Worm (Caenorhabditis elegans) whole organism, L4 larva: ENCODE measurements around the gene F20A1.6.

ENCODE experiments used
- F26F4.8 ChIP-seq: fragments of 200-800 bp; sonication (Bioruptor generic); conservative IDR thresholded peaks from 2 replicates; pipeline ENCODE4 v1.3.6; 2022; ENCODE audit warnings: missing genetic modification characterization, missing compliant biosample characterization
- F37D6.2 ChIP-seq: sonication (generic microtip); optimal IDR thresholded peaks from 2 replicates; lab custom pipeline; 2016; ENCODE audit warnings: mild to moderate bottlenecking, missing genetic modification characterization, missing compliant biosample characterization
- F44E2.7 ChIP-seq: fragments of 200-800 bp; sonication (Bioruptor generic); IDR thresholded peaks from 2 replicates; pipeline ENCODE4 v2.1.2; 2022; ENCODE audit warnings: missing genetic modification characterization, missing compliant biosample characterization
- F49E8.2 ChIP-seq: sonication (generic microtip); optimal IDR thresholded peaks from 2 replicates; lab custom pipeline; 2016; ENCODE audit warnings: missing compliant biosample characterization, mild to moderate bottlenecking, missing genetic modification characterization, borderline replicate concordance
- T26A8.4 ChIP-seq: fragments of 200-800 bp; sonication (Bioruptor generic); IDR thresholded peaks from 2 replicates; pipeline ENCODE4 v1.3.6; 2022; ENCODE audit warnings: missing genetic modification characterization, missing compliant biosample characterization
- Y75B8A.6 ChIP-seq: fragments of 200-800 bp; sonication (Bioruptor generic); IDR thresholded peaks from 2 replicates; pipeline ENCODE4 v1.3.6; 2022; ENCODE audit warnings: missing genetic modification reagents, missing genetic modification characterization, missing compliant biosample characterization
- ZK337.2 ChIP-seq: fragments of 200-800 bp; sonication (Bioruptor generic); IDR thresholded peaks from 2 replicates; pipeline ENCODE4 v1.3.6; 2022; ENCODE audit warnings: missing genetic modification reagents, missing genetic modification characterization, missing compliant biosample characterization
- ZK546.5 ChIP-seq, 2 experiments: sonication (generic microtip); optimal IDR thresholded peaks; 2 replicates each; lab custom pipeline; 2017; ENCODE audit warnings: missing biosample characterization in 2 of 2, missing genetic modification characterization in 2 of 2
- aha-1 ChIP-seq: fragments of 150-350 bp; peaks from one replicate; lab custom pipeline; 2014; ENCODE audit warnings: missing biosample characterization, missing genetic modification characterization
- ama-1 ChIP-seq: fragments of 150-350 bp; optimal IDR thresholded peaks from 2 replicates; lab custom pipeline; 2014; ENCODE audit warnings: inconsistent platforms, mixed read lengths
- ces-1 ChIP-seq: fragments of 150-350 bp; sonication (generic microtip); optimal IDR thresholded peaks from 4 replicates; lab custom pipeline; 2014; ENCODE audit warnings: missing biosample characterization, missing genetic modification reagents, missing genetic modification characterization
- cey-2 ChIP-seq: sonication (generic microtip); optimal IDR thresholded peaks from 3 replicates; lab custom pipeline; 2017; ENCODE audit warnings: missing genetic modification characterization, mild to moderate bottlenecking, missing compliant biosample characterization, antibody characterized with exemption, borderline replicate concordance; ENCODE audit not compliant: insufficient read depth
- daf-16 ChIP-seq, 3 experiments: sonication (generic microtip); optimal IDR thresholded peaks; 2 replicates each; lab custom pipeline; 2016 to 2017; ENCODE audit warnings: missing genetic modification characterization in 3 of 3, missing genetic modification reagents in 3 of 3, mild to moderate bottlenecking in 2 of 3, missing compliant biosample characterization in 2 of 3, missing biosample characterization in 1 of 3, moderate library complexity in 1 of 3
- dmd-8 ChIP-seq: fragments of 200-800 bp; sonication (Bioruptor generic); IDR thresholded peaks from 2 replicates; pipeline ENCODE4 v1.3.6; 2022; ENCODE audit warnings: missing genetic modification characterization, missing compliant biosample characterization
- dve-1 ChIP-seq: sonication (generic microtip); optimal IDR thresholded peaks from 2 replicates; lab custom pipeline; 2017; ENCODE audit warnings: antibody characterized with exemption, mild to moderate bottlenecking, missing genetic modification characterization, missing compliant biosample characterization; ENCODE audit not compliant: insufficient read depth
- gei-8 ChIP-seq: fragments of 200-800 bp; sonication (Bioruptor generic); optimal IDR thresholded peaks from 2 replicates; lab custom pipeline; 2018; ENCODE audit warnings: mild to moderate bottlenecking, missing genetic modification characterization, missing compliant biosample characterization
- hif-1 ChIP-seq, 2 experiments: sonication (generic microtip); optimal IDR thresholded peaks; 2 replicates each; lab custom pipeline; 2016 to 2017; ENCODE audit warnings: missing compliant biosample characterization in 2 of 2, missing genetic modification characterization in 2 of 2, missing genetic modification reagents in 2 of 2, missing genotype in 2 of 2, mild to moderate bottlenecking in 1 of 2
- hlh-11 ChIP-seq: fragments of 200-800 bp; sonication (Bioruptor generic); optimal IDR thresholded peaks from 2 replicates; lab custom pipeline; 2018; ENCODE audit warnings: mild to moderate bottlenecking, missing genetic modification characterization, missing compliant biosample characterization
- hlh-30 ChIP-seq: sonication (generic microtip); optimal IDR thresholded peaks from 2 replicates; lab custom pipeline; 2017; ENCODE audit warnings: antibody characterized with exemption, mild to moderate bottlenecking, missing genetic modification characterization, missing compliant biosample characterization; ENCODE audit not compliant: insufficient read depth
- lin-1 ChIP-seq: fragments of 200-800 bp; sonication (Bioruptor generic); IDR thresholded peaks from 2 replicates; pipeline ENCODE4 v1.3.6; 2022; ENCODE audit warnings: missing genetic modification reagents, missing genetic modification characterization, missing compliant biosample characterization
- lin-29 ChIP-seq: fragments of 200-800 bp; sonication (Bioruptor generic); IDR thresholded peaks from 2 replicates; pipeline ENCODE4 v1.3.6; 2022; ENCODE audit warnings: missing genetic modification reagents, missing genetic modification characterization, missing compliant biosample characterization
- lsy-2 ChIP-seq, 2 experiments: fragments of 150-350 bp in 1 of 2; sonication (generic microtip) in 1 of 2; optimal IDR thresholded peaks; 2 replicates each; lab custom pipeline; 2014 to 2017; ENCODE audit warnings: missing biosample characterization in 2 of 2, missing genetic modification characterization in 2 of 2
- madf-5 ChIP-seq, 2 experiments: fragments of 200-800 bp; sonication (Bioruptor generic); IDR thresholded peaks; 2 replicates each; pipeline ENCODE4 v1.3.6; 2022; ENCODE audit warnings: missing compliant biosample characterization in 2 of 2, missing genetic modification characterization in 2 of 2
- mdl-1 ChIP-seq, 2 experiments: fragments of 150-350 bp in 1 of 2; sonication (generic microtip) in 1 of 2; optimal IDR thresholded peaks; 2 replicates each; lab custom pipeline; 2014 to 2017; ENCODE audit warnings: missing biosample characterization in 2 of 2, missing genetic modification characterization in 2 of 2
- mes-2 ChIP-seq: sonication (generic microtip); optimal IDR thresholded peaks from 2 replicates; lab custom pipeline; 2016; ENCODE audit warnings: missing genotype, mild to moderate bottlenecking, missing genetic modification characterization, missing compliant biosample characterization; ENCODE audit not compliant: poor library complexity, severe bottlenecking
- mxl-3 ChIP-seq: fragments of 200-800 bp; sonication (Bioruptor generic); optimal IDR thresholded peaks from 2 replicates; lab custom pipeline; 2018; ENCODE audit warnings: mild to moderate bottlenecking, missing genetic modification characterization, missing compliant biosample characterization
- nhr-111 ChIP-seq: fragments of 200-800 bp; sonication (Bioruptor generic); optimal IDR thresholded peaks from 2 replicates; lab custom pipeline; 2018; ENCODE audit warnings: mild to moderate bottlenecking, missing genetic modification characterization, missing compliant biosample characterization
- nhr-28 ChIP-seq: fragments of 150-350 bp; optimal IDR thresholded peaks from 2 replicates; lab custom pipeline; 2014; ENCODE audit warnings: missing biosample characterization, missing genetic modification characterization
- nhr-48 ChIP-seq: sonication (generic microtip); optimal IDR thresholded peaks from 2 replicates; lab custom pipeline; 2016; ENCODE audit warnings: mild to moderate bottlenecking, missing genetic modification characterization, missing compliant biosample characterization
- nhr-77 ChIP-seq: fragments of 150-350 bp; optimal IDR thresholded peaks from 2 replicates; lab custom pipeline; 2014; ENCODE audit warnings: missing biosample characterization, missing genetic modification characterization
- saeg-2 ChIP-seq: fragments of 200-800 bp; sonication (Bioruptor generic); IDR thresholded peaks from 2 replicates; pipeline ENCODE4 v1.3.6; 2022; ENCODE audit warnings: missing genetic modification reagents, missing genetic modification characterization, missing compliant biosample characterization
- tra-1 ChIP-seq: fragments of 200-800 bp; sonication (Bioruptor generic); IDR thresholded peaks from 2 replicates; pipeline ENCODE4 v1.3.6; 2022; ENCODE audit warnings: missing genetic modification reagents, missing genetic modification characterization, missing compliant biosample characterization
- unc-39 ChIP-seq: sonication (generic microtip); optimal IDR thresholded peaks from 2 replicates; lab custom pipeline; 2017; ENCODE audit warnings: missing biosample characterization, missing genetic modification characterization
- unc-62 ChIP-seq, 3 experiments: fragments of 150-350 bp in 1 of 3; sonication (generic microtip); optimal IDR thresholded peaks in 2 of 3; peaks in 1 of 3; 1 replicate in 1 of 3; 2 replicates in 2 of 3; lab custom pipeline; 2014 to 2017; ENCODE audit warnings: missing biosample characterization in 3 of 3, missing genetic modification characterization in 3 of 3, missing genetic modification reagents in 3 of 3, missing genotype in 1 of 3
- zag-1 ChIP-seq: fragments of 150-350 bp; optimal IDR thresholded peaks from 2 replicates; lab custom pipeline; 2014; ENCODE audit warnings: missing biosample characterization, missing genetic modification characterization
- zfp-2 ChIP-seq: sonication (generic microtip); optimal IDR thresholded peaks from 2 replicates; lab custom pipeline; 2016; ENCODE audit warnings: mild to moderate bottlenecking, missing genetic modification characterization, missing compliant biosample characterization
- zfp-3 ChIP-seq: fragments of 200-800 bp; sonication (Bioruptor generic); conservative IDR thresholded peaks from 2 replicates; pipeline ENCODE4 v1.3.6; 2022; ENCODE audit warnings: missing genetic modification reagents, missing genetic modification characterization, missing compliant biosample characterization

F20A1.6 gene

DNA sequence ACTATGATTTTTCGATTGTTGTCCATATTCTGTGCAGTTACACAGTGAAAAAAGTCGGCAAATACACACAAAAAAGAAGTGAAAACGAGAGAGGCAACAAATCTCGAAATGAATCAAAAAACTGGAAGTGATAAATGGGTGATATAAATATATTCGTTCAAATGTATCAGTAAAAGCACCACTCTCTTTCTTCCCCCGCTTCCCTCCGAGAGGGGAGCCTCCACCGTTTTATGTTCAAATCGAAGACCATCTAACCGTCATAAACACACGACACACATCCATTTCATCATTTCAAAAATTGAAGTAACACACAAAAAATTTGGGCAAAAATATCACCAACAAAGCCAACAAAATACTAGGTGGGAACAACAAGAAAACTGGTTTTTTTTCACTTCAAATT is at the start of gene F20A1.6:
Gene F20A1.6, minus strand, starts transcription at position 101 of the 400 bp plus-strand sequence.
- no peak for TF ChIP-seq lin-1 (GFP tag; lab: Robert Waterston, UW)
- TF ChIP-seq zfp-3: no peak
- TF ChIP-seq Y75B8A.6 (GFP tag; lab: Robert Waterston, UW): no peak
- no peak for TF ChIP-seq zag-1 (tag; lab: Kevin White, UChicago)
- no peak for TF ChIP-seq ZK546.5 (tag; optimal IDR thresholded peaks at IDR 0.05; lab: Kevin White, UChicago)
- TF ChIP-seq ces-1 (GFP tag; lab: Kevin White, UChicago): no peak
- no peak for TF ChIP-seq lin-29 (GFP tag; lab: Robert Waterston, UW)
- TF ChIP-seq F26F4.8: no peak
- no peak for TF ChIP-seq F44E2.7 (GFP tag; lab: Robert Waterston, UW)
- TF ChIP-seq cey-2 (tag; lab: Kevin White, UChicago): no peak
- TF ChIP-seq T26A8.4 (GFP tag; lab: Robert Waterston, UW): no peak
- no peak for TF ChIP-seq nhr-48 (tag; lab: Kevin White, UChicago)
- TF ChIP-seq nhr-111 (GFP tag; lab: Kevin White, UChicago): no peak

DNA sequence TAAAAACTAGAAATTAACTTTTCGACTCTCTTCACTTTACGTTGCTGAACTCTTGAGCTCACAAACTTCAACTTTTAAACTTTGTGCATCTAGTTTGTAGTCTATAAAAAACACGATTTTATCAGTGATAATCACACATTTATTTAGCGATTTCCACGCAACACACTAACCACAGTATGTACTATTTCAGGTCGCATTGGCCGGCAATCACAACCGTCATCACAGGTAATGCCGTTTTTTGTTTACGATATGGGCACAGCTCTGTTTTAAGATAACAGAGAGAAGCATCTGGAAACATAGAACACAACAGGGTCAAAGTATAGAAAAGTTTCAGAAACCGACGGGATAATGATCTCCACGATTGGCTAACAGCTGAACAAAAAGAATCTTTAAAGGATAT is 49.2 kb upstream of the F20A1.6 start:
- peak in 1 of 2 experiments; percentile 26 for TF ChIP-seq unc-62 (GFP tag; optimal IDR thresholded peaks at IDR 0.05 in 1 of 2; lab: Kevin White, UChicago)
- TF ChIP-seq unc-62 (tag; optimal IDR thresholded peaks at IDR 0.05; lab: Kevin White, UChicago): no peak
- peak; percentile 20 for TF ChIP-seq hlh-11
- TF ChIP-seq madf-5 (GFP tag; IDR thresholded peaks at IDR 0.05; lab: Robert Waterston, UW): no peak
- TF ChIP-seq hlh-30 (tag; lab: Kevin White, UChicago): peak; percentile 34
- TF ChIP-seq nhr-77 (tag; lab: Kevin White, UChicago): peak; percentile 33
- no peak for TF ChIP-seq ZK337.2 (GFP tag; lab: Robert Waterston, UW)
- TF ChIP-seq gei-8 (GFP tag; lab: Kevin White, UChicago): no peak
- TF ChIP-seq dmd-8: no peak
- TF ChIP-seq F37D6.2 (tag; lab: Kevin White, UChicago): no peak
- no peak for TF ChIP-seq daf-16 (GFP tag; optimal IDR thresholded peaks at IDR 0.05; lab: Kevin White, UChicago)
- peak; percentile 87 for TF ChIP-seq daf-16 (tag; optimal IDR thresholded peaks at IDR 0.05; lab: Kevin White, UChicago)
- peak in 1 of 2 experiments; percentile 25 for TF ChIP-seq hif-1 (tag; optimal IDR thresholded peaks at IDR 0.05; lab: Kevin White, UChicago)
- no peak for TF ChIP-seq lsy-2 (tag; optimal IDR thresholded peaks at IDR 0.05; lab: Kevin White, UChicago)
- TF ChIP-seq F49E8.2 (tag; lab: Kevin White, UChicago): no peak
- no peak for TF ChIP-seq zfp-2 (tag; lab: Kevin White, UChicago)
- no peak for TF ChIP-seq mxl-3 (GFP tag; lab: Kevin White, UChicago)
- no peak for TF ChIP-seq unc-39 (tag; lab: Kevin White, UChicago)
- TF ChIP-seq dve-1 (tag; lab: Kevin White, UChicago): peak; percentile 60
- TF ChIP-seq mes-2 (tag; lab: Kevin White, UChicago): peak; percentile 41
- TF ChIP-seq mdl-1 (tag; optimal IDR thresholded peaks at IDR 0.05; lab: Kevin White, UChicago): no peak
- peak; percentile 98 for TF ChIP-seq nhr-28 (tag; lab: Kevin White, UChicago)
- TF ChIP-seq ama-1 (lab: Kevin White, UChicago): no peak
- TF ChIP-seq nhr-111 (GFP tag; lab: Kevin White, UChicago): no peak
- TF ChIP-seq aha-1: peak; percentile 91
- peak; percentile 22; the same call in 1 of the 2 replicates for TF ChIP-seq tra-1 (GFP tag; lab: Robert Waterston, UW)
- TF ChIP-seq saeg-2 (GFP tag; lab: Robert Waterston, UW): no peak
